Fruit fly (Drosophila melanogaster) whole organism, adult: Measurements from ENCODE around the gene CtsF.

Source experiments
- CG11617 ChIP-seq: fragments of 200-800 bp; sonication (Bioruptor generic); optimal IDR thresholded peaks from 2 replicates; lab custom pipeline; 2017; ENCODE audit warnings: mild to moderate bottlenecking, missing biosample characterization, missing genetic modification reagents, missing genetic modification characterization
- CG33017 ChIP-seq: fragments of 200-800 bp; sonication (Bioruptor generic); optimal IDR thresholded peaks from 2 replicates; lab custom pipeline; 2018; ENCODE audit warnings: missing biosample characterization, mild to moderate bottlenecking, missing genetic modification characterization, moderate library complexity
- CG5204 ChIP-seq: fragments of 200-800 bp; sonication (Bioruptor generic); optimal IDR thresholded peaks from 2 replicates; lab custom pipeline; 2016; ENCODE audit warnings: missing biosample characterization, missing genetic modification characterization
- CG7101 ChIP-seq: fragments of 200-800 bp; sonication (Bioruptor generic); optimal IDR thresholded peaks from 2 replicates; lab custom pipeline; 2018; ENCODE audit warnings: missing biosample characterization, mild to moderate bottlenecking, missing genetic modification characterization, moderate library complexity
- Clk ChIP-seq: fragments of 200-800 bp; sonication (Bioruptor generic); optimal IDR thresholded peaks from 2 replicates; lab custom pipeline; 2017; ENCODE audit warnings: missing biosample characterization, missing genetic modification characterization
- Hr96 ChIP-seq: fragments of 200-800 bp; sonication (Bioruptor generic); optimal IDR thresholded peaks from 2 replicates; lab custom pipeline; 2016; ENCODE audit warnings: missing biosample characterization, missing genetic modification characterization
- bab1 ChIP-seq: fragments of 200-800 bp; sonication (Bioruptor generic); optimal IDR thresholded peaks from 3 replicates; lab custom pipeline; 2019; ENCODE audit warnings: missing biosample characterization, mild to moderate bottlenecking, missing genetic modification characterization, moderate library complexity
- cic ChIP-seq: fragments of 200-800 bp; sonication (Bioruptor generic); optimal IDR thresholded peaks from 2 replicates; lab custom pipeline; 2017; ENCODE audit warnings: missing biosample characterization, mild to moderate bottlenecking, missing genetic modification characterization, moderate library complexity
- cnc ChIP-seq, 2 experiments: fragments of >200 bp; optimal IDR thresholded peaks; 2 replicates each; lab custom pipeline; 2017
- kay ChIP-seq: fragments of 200-800 bp; sonication (Bioruptor generic); peaks from one replicate; lab custom pipeline; 2016; ENCODE audit warnings: missing biosample characterization, missing genetic modification characterization, borderline replicate concordance
- ovo ChIP-seq: fragments of 200-800 bp; sonication (Bioruptor generic); optimal IDR thresholded peaks from 2 replicates; lab custom pipeline; 2016; ENCODE audit warnings: missing biosample characterization, missing genetic modification characterization
- pad ChIP-seq: fragments of 200-800 bp; sonication (Bioruptor generic); optimal IDR thresholded peaks from 3 replicates; lab custom pipeline; 2017; ENCODE audit warnings: missing biosample characterization, missing genetic modification characterization, mild to moderate bottlenecking, moderate library complexity, missing genetic modification reagents

dm6 chr3R:5290738-5291137 is 39.2 kb upstream of the CtsF start:
- TF ChIP-seq Hr96 (GFP tag; lab: Kevin White, UChicago) = no peak
- TF ChIP-seq CG5204 (GFP tag; lab: Kevin White, UChicago) = no peak
- no peak for TF ChIP-seq CG11617 (GFP tag; lab: Kevin White, UChicago)
- TF ChIP-seq kay (GFP tag; lab: Kevin White, UChicago) = no peak
- TF ChIP-seq Clk (GFP tag; lab: Kevin White, UChicago) = no peak
- no peak for TF ChIP-seq bab1
- no peak for TF ChIP-seq pad
- TF ChIP-seq CG7101 = no peak
- TF ChIP-seq cic = no peak
- TF ChIP-seq CG33017 = no peak
- TF ChIP-seq cnc (optimal IDR thresholded peaks at IDR 0.05; lab: Kevin White, UChicago) = no peak
- TF ChIP-seq ovo (GFP tag; lab: Kevin White, UChicago) = no peak
